Fruit fly (Drosophila melanogaster) whole organism, embryonic: ENCODE results near the gene CG10996.
A peak's percentile ranks its signal among the peaks of the same experiment; 100 is the strongest.

Source experiments
- Atf-2 ChIP-seq: fragments of 200-800 bp; sonication (Bioruptor generic); optimal IDR thresholded peaks from 2 replicates; lab custom pipeline; 2016; ENCODE audit warnings: missing biosample characterization, missing genetic modification characterization
- B-H2 ChIP-seq: fragments of 200-800 bp; sonication (Bioruptor generic); optimal IDR thresholded peaks from 2 replicates; lab custom pipeline; 2018; ENCODE audit warnings: missing biosample characterization, mild to moderate bottlenecking, missing genetic modification characterization
- CG11560 ChIP-seq: fragments of 200-800 bp; sonication (Bioruptor generic); IDR thresholded peaks from 3 replicates; pipeline ENCODE4 v1.3.6; 2022; ENCODE audit warnings: missing biosample characterization, missing genetic modification characterization
- CG12071 ChIP-seq: fragments of 200-800 bp; sonication (Bioruptor generic); optimal IDR thresholded peaks from 3 replicates; lab custom pipeline; 2018; ENCODE audit warnings: missing biosample characterization, mild to moderate bottlenecking, missing genetic modification characterization
- CG12219 ChIP-seq: fragments of 200-800 bp; sonication (Bioruptor generic); optimal IDR thresholded peaks from 3 replicates; lab custom pipeline; 2018; ENCODE audit warnings: missing biosample characterization, mild to moderate bottlenecking, missing genetic modification characterization
- CG13123 ChIP-seq: fragments of 200-800 bp; sonication (Bioruptor generic); optimal IDR thresholded peaks from 2 replicates; lab custom pipeline; 2016; ENCODE audit warnings: missing biosample characterization, missing genetic modification characterization
- CG13624 ChIP-seq: fragments of 200-800 bp; sonication (Bioruptor generic); optimal IDR thresholded peaks from 2 replicates; lab custom pipeline; 2016; ENCODE audit warnings: missing biosample characterization, missing genetic modification characterization
- CG14860 ChIP-seq: fragments of 200-800 bp; sonication (Bioruptor generic); IDR thresholded peaks from 3 replicates; pipeline ENCODE4 v1.3.6; 2022; ENCODE audit warnings: missing biosample characterization, missing genetic modification characterization; ENCODE audit not compliant: partially characterized antibody
- CG16815 ChIP-seq: fragments of 200-800 bp; sonication (Bioruptor generic); optimal IDR thresholded peaks from 3 replicates; lab custom pipeline; 2017; ENCODE audit warnings: missing biosample characterization, mild to moderate bottlenecking, missing genetic modification characterization
- CG16863 ChIP-seq: fragments of 200-800 bp; sonication (Bioruptor generic); optimal IDR thresholded peaks from 3 replicates; lab custom pipeline; 2016; ENCODE audit warnings: missing biosample characterization, missing genetic modification characterization
- CG17328 ChIP-seq: fragments of 200-800 bp; sonication (Bioruptor generic); IDR thresholded peaks from 2 replicates; pipeline ENCODE4 v1.3.6; 2022; ENCODE audit warnings: missing biosample characterization, missing genetic modification characterization
- CG17612 ChIP-seq: fragments of 200-800 bp; sonication (Bioruptor generic); IDR thresholded peaks from 2 replicates; pipeline ENCODE4 v1.3.6; 2022; ENCODE audit warnings: missing biosample characterization, missing genetic modification characterization
- CG17802 ChIP-seq: fragments of 200-800 bp; sonication (Bioruptor generic); optimal IDR thresholded peaks from 2 replicates; lab custom pipeline; 2018; ENCODE audit warnings: missing biosample characterization, mild to moderate bottlenecking, missing genetic modification characterization, moderate library complexity
- CG2116 ChIP-seq: fragments of 200-800 bp; sonication (Bioruptor generic); optimal IDR thresholded peaks from 3 replicates; lab custom pipeline; 2018; ENCODE audit warnings: missing biosample characterization, mild to moderate bottlenecking, missing genetic modification characterization
- CG30020 ChIP-seq: fragments of 200-800 bp; optimal IDR thresholded peaks from 2 replicates; lab custom pipeline; 2019; ENCODE audit warnings: missing biosample characterization, mild to moderate bottlenecking, missing genetic modification characterization, moderate library complexity
- CG31224 ChIP-seq: fragments of 200-800 bp; sonication (Bioruptor generic); IDR thresholded peaks from 2 replicates; pipeline ENCODE4 v1.3.6; 2022; ENCODE audit warnings: missing biosample characterization, missing genetic modification characterization
- CG3407 ChIP-seq: fragments of 200-800 bp; sonication (Bioruptor generic); optimal IDR thresholded peaks from 2 replicates; lab custom pipeline; 2018; ENCODE audit warnings: missing biosample characterization, mild to moderate bottlenecking, missing genetic modification characterization
- CG3847 ChIP-seq: fragments of 200-800 bp; sonication (Bioruptor generic); IDR thresholded peaks from 2 replicates; pipeline ENCODE4 v1.3.6; 2022; ENCODE audit warnings: missing biosample characterization, missing genetic modification characterization
- CG4282 ChIP-seq: fragments of 200-800 bp; sonication (Bioruptor generic); optimal IDR thresholded peaks from 2 replicates; lab custom pipeline; 2016; ENCODE audit warnings: missing biosample characterization, missing genetic modification characterization
- CG43689 ChIP-seq: fragments of 200-800 bp; sonication (Bioruptor generic); IDR thresholded peaks from 2 replicates; pipeline ENCODE4 v1.3.6; 2022; ENCODE audit warnings: missing biosample characterization, missing genetic modification characterization
- CG4820 ChIP-seq: fragments of 200-800 bp; sonication (Bioruptor generic); optimal IDR thresholded peaks from 3 replicates; lab custom pipeline; 2016; ENCODE audit warnings: missing biosample characterization, missing genetic modification characterization
- CG8388 ChIP-seq: fragments of 200-800 bp; sonication (Bioruptor generic); optimal IDR thresholded peaks from 2 replicates; lab custom pipeline; 2019; ENCODE audit warnings: missing biosample characterization, mild to moderate bottlenecking, missing genetic modification characterization, moderate library complexity
- Dad ChIP-seq: fragments of 200-800 bp; sonication (Bioruptor generic); optimal IDR thresholded peaks from 3 replicates; lab custom pipeline; 2016; ENCODE audit warnings: missing biosample characterization, missing genetic modification characterization
- Ets65A ChIP-seq: fragments of 200-800 bp; sonication (Bioruptor generic); peaks from one replicate; lab custom pipeline; 2016; ENCODE audit warnings: missing biosample characterization, missing genetic modification characterization
- Fer1 ChIP-seq: fragments of 200-800 bp; sonication (Bioruptor generic); optimal IDR thresholded peaks from 2 replicates; lab custom pipeline; 2017; ENCODE audit warnings: missing biosample characterization, mild to moderate bottlenecking, missing genetic modification characterization
- HmgZ ChIP-seq: fragments of 200-800 bp; sonication (Bioruptor generic); optimal IDR thresholded peaks from 2 replicates; lab custom pipeline; 2018; ENCODE audit warnings: missing biosample characterization, mild to moderate bottlenecking, missing genetic modification characterization
- Hr78 ChIP-seq, 2 experiments: fragments of 200-800 bp in 1 of 2; fragments of >200 bp in 1 of 2; sonication (Bioruptor generic) in 1 of 2; optimal IDR thresholded peaks; 2 replicates each; lab custom pipeline; 2017 to 2019; ENCODE audit warnings: missing biosample characterization in 2 of 2, missing genetic modification characterization in 2 of 2, mild to moderate bottlenecking in 1 of 2, moderate library complexity in 1 of 2
- MESR4 ChIP-seq: fragments of 200-800 bp; sonication (Bioruptor generic); optimal IDR thresholded peaks from 2 replicates; lab custom pipeline; 2018; ENCODE audit warnings: missing biosample characterization, mild to moderate bottlenecking, missing genetic modification characterization, moderate library complexity
- Myb ChIP-seq: fragments of 200-800 bp; sonication (Bioruptor generic); optimal IDR thresholded peaks from 2 replicates; lab custom pipeline; 2016; ENCODE audit warnings: missing biosample characterization, missing genetic modification characterization
- Side ChIP-seq: fragments of 200-800 bp; sonication (Bioruptor generic); optimal IDR thresholded peaks from 2 replicates; lab custom pipeline; 2016; ENCODE audit warnings: missing biosample characterization, missing genetic modification characterization
- Sox102F ChIP-seq: fragments of 200-800 bp; sonication (Bioruptor generic); optimal IDR thresholded peaks from 2 replicates; lab custom pipeline; 2018; ENCODE audit warnings: missing biosample characterization, mild to moderate bottlenecking, missing genetic modification characterization, moderate library complexity
- Xrp1 ChIP-seq: fragments of 200-800 bp; sonication (Bioruptor generic); IDR thresholded peaks from 2 replicates; pipeline ENCODE4 v1.3.6; 2022; ENCODE audit warnings: missing biosample characterization, missing genetic modification characterization
- YL-1 ChIP-seq: fragments of 200-800 bp; sonication (Bioruptor generic); optimal IDR thresholded peaks from 3 replicates; lab custom pipeline; 2017; ENCODE audit warnings: missing biosample characterization, mild to moderate bottlenecking, missing genetic modification characterization
- ab ChIP-seq: fragments of 200-800 bp; sonication (Bioruptor generic); optimal IDR thresholded peaks from 2 replicates; lab custom pipeline; 2016; ENCODE audit warnings: missing biosample characterization, missing genetic modification characterization
- amos ChIP-seq: fragments of 200-800 bp; sonication (Bioruptor generic); IDR thresholded peaks from 2 replicates; pipeline ENCODE4 v1.3.6; 2022; ENCODE audit warnings: missing biosample characterization, missing genetic modification characterization; ENCODE audit not compliant: partially characterized antibody
- corto ChIP-seq: fragments of 200-800 bp; sonication (Bioruptor generic); optimal IDR thresholded peaks from 2 replicates; lab custom pipeline; 2016; ENCODE audit warnings: missing biosample characterization, mild to moderate bottlenecking, missing genetic modification characterization, moderate library complexity
- dan ChIP-seq: fragments of 200-800 bp; sonication (Bioruptor generic); IDR thresholded peaks from 2 replicates; pipeline ENCODE4 v1.3.6; 2022; ENCODE audit warnings: missing biosample characterization, missing genetic modification characterization
- dm ChIP-seq: fragments of 200-800 bp; sonication (Bioruptor generic); optimal IDR thresholded peaks from 3 replicates; lab custom pipeline; 2016; ENCODE audit warnings: missing biosample characterization, missing genetic modification characterization
- en ChIP-seq: fragments of 200-800 bp; sonication (Bioruptor generic); optimal IDR thresholded peaks from 2 replicates; lab custom pipeline; 2016; ENCODE audit warnings: missing biosample characterization, missing genetic modification characterization
- fru ChIP-seq: fragments of >200 bp; optimal IDR thresholded peaks from 2 replicates; lab custom pipeline; 2017
- grn ChIP-seq: fragments of 200-800 bp; sonication (Bioruptor generic); optimal IDR thresholded peaks from 3 replicates; lab custom pipeline; 2017; ENCODE audit warnings: missing biosample characterization, missing genetic modification characterization
- jing ChIP-seq: fragments of 200-800 bp; sonication (Bioruptor generic); optimal IDR thresholded peaks from 2 replicates; lab custom pipeline; 2018; ENCODE audit warnings: missing biosample characterization, mild to moderate bottlenecking, missing genetic modification characterization
- lbe ChIP-seq: fragments of 200-800 bp; sonication (Bioruptor generic); optimal IDR thresholded peaks from 2 replicates; lab custom pipeline; 2016; ENCODE audit warnings: missing biosample characterization, mild to moderate bottlenecking, missing genetic modification characterization
- lmd ChIP-seq: fragments of 200-800 bp; sonication (Bioruptor generic); IDR thresholded peaks from 2 replicates; pipeline ENCODE4 v1.3.6; 2022; ENCODE audit warnings: missing biosample characterization, missing genetic modification characterization
- nerfin-2 ChIP-seq: fragments of 200-800 bp; sonication (Bioruptor generic); IDR thresholded peaks from 2 replicates; pipeline ENCODE4 v1.3.6; 2022; ENCODE audit warnings: missing biosample characterization, missing genetic modification characterization; ENCODE audit not compliant: partially characterized antibody
- nom ChIP-seq: fragments of 200-800 bp; sonication (Bioruptor generic); optimal IDR thresholded peaks from 2 replicates; lab custom pipeline; 2017; ENCODE audit warnings: missing biosample characterization, missing genetic modification characterization, mild to moderate bottlenecking, moderate library complexity, missing genetic modification reagents
- pb ChIP-seq: fragments of 200-800 bp; sonication (Bioruptor generic); optimal IDR thresholded peaks from 3 replicates; lab custom pipeline; 2016; ENCODE audit warnings: missing biosample characterization, missing genetic modification characterization
- shn ChIP-seq: fragments of 200-800 bp; sonication (Bioruptor generic); optimal IDR thresholded peaks from 3 replicates; lab custom pipeline; 2016; ENCODE audit warnings: missing biosample characterization, missing genetic modification characterization
- tin ChIP-seq: fragments of 200-800 bp; sonication (Bioruptor generic); optimal IDR thresholded peaks from 3 replicates; lab custom pipeline; 2016; ENCODE audit warnings: missing biosample characterization, missing genetic modification characterization
- trh ChIP-seq: fragments of 200-800 bp; sonication (Bioruptor generic); optimal IDR thresholded peaks from 2 replicates; lab custom pipeline; 2016; ENCODE audit warnings: missing biosample characterization, missing genetic modification characterization
- wdn ChIP-seq: fragments of 200-800 bp; sonication (Bioruptor generic); IDR thresholded peaks from 2 replicates; pipeline ENCODE4 v1.3.6; 2022; ENCODE audit warnings: missing biosample characterization, missing genetic modification characterization
- zen2 ChIP-seq: fragments of 200-800 bp; sonication (Bioruptor generic); IDR thresholded peaks from 3 replicates; pipeline ENCODE4 v1.3.6; 2022; ENCODE audit warnings: missing biosample characterization, missing genetic modification characterization; ENCODE audit not compliant: partially characterized antibody

CG10996 gene

DNA sequence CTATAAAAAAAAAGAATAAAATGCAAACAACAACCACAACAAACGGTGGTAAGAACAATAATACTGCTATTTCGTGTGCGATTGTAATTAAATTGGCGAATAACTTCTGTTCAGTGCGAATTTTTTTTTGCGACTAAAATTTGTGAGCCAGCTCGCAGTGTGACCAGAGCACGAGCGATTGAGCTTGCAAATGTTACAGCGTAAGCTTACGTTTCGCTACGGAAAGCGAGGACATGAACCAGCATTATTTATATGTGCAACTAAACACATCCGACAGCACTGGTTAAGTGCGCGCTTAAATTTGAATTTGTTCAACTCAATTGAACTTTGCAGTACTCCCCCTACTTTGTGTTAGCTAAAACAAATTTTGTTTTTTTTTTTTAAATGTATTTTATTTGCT, 48.3 kb upstream of the CG10996 start, which contains the start of gene AMPdeam (continued):
- TF ChIP-seq Dad: no peak
- TF ChIP-seq corto (GFP tag; lab: Kevin White, UChicago): no peak
- TF ChIP-seq CG4282 (GFP tag; lab: Kevin White, UChicago): no peak
- TF ChIP-seq Ets65A: peak; percentile 66
- TF ChIP-seq CG30020 (tag; lab: Kevin White, UChicago): no peak
- no peak; the same call in 1 of the 2 replicates for TF ChIP-seq amos (GFP tag; lab: Robert Waterston, UW)
- TF ChIP-seq Sox102F (GFP tag; lab: Kevin White, UChicago): no peak
- peak; percentile 57 for TF ChIP-seq CG13624 (GFP tag; lab: Kevin White, UChicago)
- TF ChIP-seq Fer1: no peak
- no peak for TF ChIP-seq en (GFP tag; lab: Kevin White, UChicago)
- no peak for TF ChIP-seq nom (GFP tag; lab: Kevin White, UChicago)
- no peak for TF ChIP-seq fru (lab: Kevin White, UChicago)
- no peak for TF ChIP-seq tin (GFP tag; lab: Kevin White, UChicago)
- TF ChIP-seq HmgZ (tag; lab: Kevin White, UChicago): peak; percentile 63
- no peak for TF ChIP-seq YL-1 (GFP tag; lab: Kevin White, UChicago)
- no peak for TF ChIP-seq nerfin-2 (GFP tag; lab: Robert Waterston, UW)
- peak; percentile 61 for TF ChIP-seq CG3847 (GFP tag; lab: Robert Waterston, UW)
- no peak for TF ChIP-seq CG16863 (GFP tag; lab: Kevin White, UChicago)
- peak; percentile 25 for TF ChIP-seq CG2116 (GFP tag; lab: Kevin White, UChicago)
- no peak for TF ChIP-seq CG4820 (GFP tag; lab: Kevin White, UChicago)
- no peak for TF ChIP-seq grn (GFP tag; lab: Kevin White, UChicago)
- TF ChIP-seq CG12219 (GFP tag; lab: Kevin White, UChicago): no peak
- no peak for TF ChIP-seq Xrp1 (GFP tag; lab: Robert Waterston, UW)
- TF ChIP-seq trh (GFP tag; lab: Kevin White, UChicago): no peak
- TF ChIP-seq CG3407 (GFP tag; lab: Kevin White, UChicago): no peak
- no peak for TF ChIP-seq lmd
- TF ChIP-seq CG13123: no peak
- no peak for TF ChIP-seq B-H2
- no peak for TF ChIP-seq CG31224 (GFP tag; lab: Robert Waterston, UW)
- no peak for TF ChIP-seq zen2 (GFP tag; lab: Robert Waterston, UW)
- no peak for TF ChIP-seq Atf-2 (GFP tag; lab: Kevin White, UChicago)
- no peak for TF ChIP-seq CG14860 (GFP tag; lab: Robert Waterston, UW)
- no peak for TF ChIP-seq shn (GFP tag; lab: Kevin White, UChicago)
- TF ChIP-seq ab (GFP tag; lab: Kevin White, UChicago): no peak
- no peak for TF ChIP-seq jing (GFP tag; lab: Kevin White, UChicago)
- peak; percentile 39 for TF ChIP-seq Myb (GFP tag; lab: Kevin White, UChicago)
- no peak for TF ChIP-seq CG11560 (tag; lab: Robert Waterston, UW)
- no peak for TF ChIP-seq CG8388 (GFP tag; lab: Kevin White, UChicago)
- no peak for TF ChIP-seq dan
- TF ChIP-seq CG17802: no peak
- no peak for TF ChIP-seq Hr78 (GFP tag; optimal IDR thresholded peaks at IDR 0.05; lab: Kevin White, UChicago)
- TF ChIP-seq CG17328: no peak
- no peak for TF ChIP-seq MESR4
- TF ChIP-seq CG12071 (GFP tag; lab: Kevin White, UChicago): no peak
- TF ChIP-seq CG17612: no peak
- no peak for TF ChIP-seq CG16815 (GFP tag; lab: Kevin White, UChicago)
- no peak for TF ChIP-seq wdn
- no peak for TF ChIP-seq CG43689 (GFP tag; lab: Robert Waterston, UW)
- TF ChIP-seq Side: no peak
- TF ChIP-seq lbe (GFP tag; lab: Kevin White, UChicago): peak; percentile 65
- TF ChIP-seq dm (GFP tag; lab: Kevin White, UChicago): no peak
- no peak for TF ChIP-seq pb (GFP tag; lab: Kevin White, UChicago)
